Fruit fly (Drosophila melanogaster): Measurements from ENCODE around the gene CG43153.

CG43153 gene

DNA sequence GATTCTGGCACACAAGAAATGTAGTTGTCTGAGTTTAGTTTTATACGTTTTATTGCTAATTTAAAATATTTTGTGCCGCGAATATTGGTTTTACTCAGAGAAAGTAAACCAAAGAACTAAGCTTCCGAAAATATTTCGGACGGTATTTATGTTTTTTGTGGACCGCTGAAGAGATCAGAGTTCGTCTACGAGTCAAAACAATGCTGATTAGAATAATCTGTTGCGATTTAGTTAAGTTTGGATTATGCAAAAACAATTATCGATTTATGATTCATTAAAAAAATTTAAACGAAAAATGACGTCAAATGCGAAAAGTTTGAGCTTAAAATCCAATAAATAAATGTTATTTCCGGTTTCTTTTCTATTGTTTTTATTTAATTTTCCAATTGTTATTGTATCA is at the start of gene CG43153:
CG43153 (minus strand) TSS at position 101 of the 400 bp plus-strand sequence.
- TF ChIP-seq CG17801 (GFP tag; optimal IDR thresholded peaks at IDR 0.05; ENCODE audit: partially characterized antibody) = no peak

DNA sequence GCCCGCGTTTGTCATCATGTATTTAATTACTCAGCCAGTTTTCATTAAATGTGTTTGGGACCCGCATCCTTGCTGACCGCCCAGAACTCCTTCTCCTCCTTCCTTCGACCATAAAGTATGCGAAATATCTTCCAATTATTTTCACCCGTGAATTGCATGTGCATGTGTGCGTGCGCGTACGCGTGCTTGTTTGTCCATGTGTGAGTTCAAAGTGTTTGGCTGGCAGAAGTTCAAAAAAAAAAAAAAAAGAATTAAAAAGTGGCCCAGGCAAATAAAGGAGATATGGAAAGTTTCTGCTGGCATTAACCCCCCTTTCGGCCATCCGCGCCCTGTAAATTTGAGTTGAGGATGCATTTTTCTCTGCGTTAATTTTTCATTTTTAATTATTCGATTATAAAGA is 31.2 kb upstream of the CG43153 start:
- TF ChIP-seq CG17801 (GFP tag; optimal IDR thresholded peaks at IDR 0.05; ENCODE audit: partially characterized antibody) = no peak

DNA sequence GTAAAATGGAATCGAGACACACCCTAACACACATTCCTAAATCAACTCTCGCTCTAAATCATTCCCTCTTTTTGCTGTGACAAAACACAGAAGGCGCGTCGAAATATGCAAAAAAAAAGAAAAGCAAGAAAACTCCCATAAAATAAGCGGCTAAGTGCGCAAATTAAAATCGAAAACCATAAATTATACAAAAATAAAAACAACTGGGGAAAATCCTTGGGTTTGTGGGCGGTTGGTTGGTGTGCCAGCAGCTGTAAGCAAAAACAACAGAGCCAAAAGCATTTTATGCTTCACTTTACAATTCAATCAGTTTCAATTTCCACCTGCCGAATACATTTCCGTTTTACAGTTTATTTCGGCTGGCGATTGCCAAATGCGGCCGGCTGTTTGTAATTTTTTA is 13.3 kb upstream of the CG43153 start, which contains the start of gene CG43438:
CG43438 (plus strand) TSS at position 301 of the 400 bp plus-strand sequence.
- no peak for TF ChIP-seq CG17801 (GFP tag; optimal IDR thresholded peaks at IDR 0.05; ENCODE audit: partially characterized antibody)

DNA sequence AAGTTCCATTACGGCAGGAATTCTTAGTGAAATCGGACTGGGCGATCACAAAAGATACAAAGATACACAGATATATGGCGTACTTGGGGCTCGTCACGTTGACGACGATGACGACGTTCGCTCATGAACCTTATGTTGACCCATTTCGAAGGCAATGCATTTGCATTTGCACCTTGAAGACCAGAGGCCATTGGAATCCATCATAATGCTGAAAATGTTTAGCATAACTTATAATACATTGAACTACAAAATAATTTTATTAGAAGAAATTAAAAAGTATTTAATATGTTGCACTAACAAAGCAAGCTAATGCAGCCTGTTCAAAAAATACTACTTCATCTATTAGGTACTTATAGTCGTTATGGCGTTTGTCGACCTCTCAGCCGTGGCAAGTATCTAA is 8.9 kb upstream of the CG43153 start, which contains the start of gene CG34162:
CG34162 (plus strand) TSS at position 301 of the 400 bp plus-strand sequence.
- no peak for TF ChIP-seq CG17801 (GFP tag; optimal IDR thresholded peaks at IDR 0.05; ENCODE audit: partially characterized antibody)

DNA sequence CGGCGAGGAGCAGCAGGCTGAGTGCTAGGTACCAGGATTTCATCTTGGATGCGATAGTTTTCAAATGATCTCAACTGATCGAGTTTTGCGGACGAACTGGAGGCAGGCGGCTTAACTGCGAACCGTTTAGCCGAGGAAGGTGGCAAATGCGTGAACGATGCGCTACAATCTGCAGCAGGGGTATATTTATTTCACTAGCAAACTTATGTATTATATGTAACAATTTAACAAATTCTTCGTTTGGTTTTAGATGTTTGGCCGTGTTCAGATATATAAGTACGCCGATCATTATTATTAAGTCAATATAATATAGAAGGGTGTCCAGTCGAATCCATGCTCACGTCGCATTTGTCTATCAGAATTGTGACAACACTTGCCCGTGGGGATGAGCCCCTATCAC is 8.4 kb upstream of the CG43153 start, which contains the start of gene CG31706:
CG31706 (minus strand) TSS at position 101 of the 400 bp plus-strand sequence.
- TF ChIP-seq CG17801 (GFP tag; optimal IDR thresholded peaks at IDR 0.05; ENCODE audit: partially characterized antibody) = no peak

DNA sequence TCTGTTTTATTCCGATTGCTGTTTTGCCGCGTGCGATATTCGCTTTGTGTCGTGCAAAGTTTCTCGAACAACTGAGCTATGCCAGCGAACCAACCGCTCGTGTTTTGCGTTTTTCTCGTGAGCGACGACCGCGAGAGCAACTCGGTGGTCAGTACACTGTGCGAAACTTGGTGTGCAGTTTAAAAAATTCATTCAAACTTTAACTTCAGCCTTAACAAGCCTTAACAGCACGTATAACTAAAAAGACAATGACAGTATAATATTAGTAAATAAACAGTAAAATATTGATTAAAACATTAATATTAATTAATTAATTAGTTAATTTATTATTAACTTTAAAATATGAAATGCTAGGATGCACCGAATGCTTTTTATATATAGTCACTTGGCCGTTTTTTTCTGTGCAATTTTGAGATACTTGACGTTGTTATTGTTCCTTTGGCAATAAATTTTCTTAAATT is 5.6 kb upstream of the CG43153 start, which contains the start of gene CG31705:
CG31705 (minus strand) TSS at position 77 of the 461 bp plus-strand sequence.
- TF ChIP-seq CG17801 (GFP tag; optimal IDR thresholded peaks at IDR 0.05; ENCODE audit: partially characterized antibody) = peak; percentile 73

DNA sequence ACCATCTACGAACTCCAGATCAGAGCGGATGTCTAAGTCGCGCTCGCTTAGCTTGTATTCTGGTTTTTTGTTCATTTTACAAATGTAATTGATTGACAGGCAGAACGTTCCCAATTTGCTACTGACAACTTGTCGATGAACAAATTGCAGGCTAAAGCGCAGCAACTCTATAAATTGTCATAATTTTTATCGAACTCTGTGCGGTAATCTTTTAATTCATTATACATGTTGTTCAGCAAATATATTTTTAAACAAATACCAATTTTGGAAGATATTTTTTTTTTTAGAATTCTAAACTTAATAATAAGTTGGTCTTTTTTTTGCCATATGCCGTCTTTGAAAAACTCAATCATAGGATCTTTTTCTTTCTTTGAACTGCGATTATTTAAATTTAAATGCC is 1.4 kb downstream of the CG43153 start, which contains the start of gene CG14930:
CG14930 (minus strand) TSS at position 101 of the 400 bp plus-strand sequence.
- TF ChIP-seq CG17801 (GFP tag; optimal IDR thresholded peaks at IDR 0.05; ENCODE audit: partially characterized antibody) = no peak

DNA sequence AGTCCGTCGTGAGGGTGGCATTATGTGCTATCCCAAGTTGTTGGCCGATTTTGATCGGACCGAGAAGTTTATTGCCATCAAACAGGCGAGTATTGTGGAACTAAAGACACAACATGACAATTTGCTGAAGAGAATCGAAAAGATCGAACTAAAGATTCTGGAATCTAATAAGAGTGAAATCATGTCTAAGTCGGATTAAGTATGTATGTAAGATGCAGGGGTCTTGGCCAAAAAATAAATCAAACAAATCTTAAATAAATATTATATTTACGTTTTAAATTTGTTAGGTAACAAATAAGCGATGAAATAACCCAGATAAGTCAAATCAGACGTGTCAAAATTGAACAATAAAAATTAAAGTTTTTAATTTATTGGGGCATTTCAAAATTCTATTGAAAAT is 3.0 kb downstream of the CG43153 start, which contains the start of gene CG14929:
CG14929 (plus strand) TSS at position 301 of the 400 bp plus-strand sequence.
- no peak for TF ChIP-seq CG17801 (GFP tag; optimal IDR thresholded peaks at IDR 0.05; ENCODE audit: partially characterized antibody)

DNA sequence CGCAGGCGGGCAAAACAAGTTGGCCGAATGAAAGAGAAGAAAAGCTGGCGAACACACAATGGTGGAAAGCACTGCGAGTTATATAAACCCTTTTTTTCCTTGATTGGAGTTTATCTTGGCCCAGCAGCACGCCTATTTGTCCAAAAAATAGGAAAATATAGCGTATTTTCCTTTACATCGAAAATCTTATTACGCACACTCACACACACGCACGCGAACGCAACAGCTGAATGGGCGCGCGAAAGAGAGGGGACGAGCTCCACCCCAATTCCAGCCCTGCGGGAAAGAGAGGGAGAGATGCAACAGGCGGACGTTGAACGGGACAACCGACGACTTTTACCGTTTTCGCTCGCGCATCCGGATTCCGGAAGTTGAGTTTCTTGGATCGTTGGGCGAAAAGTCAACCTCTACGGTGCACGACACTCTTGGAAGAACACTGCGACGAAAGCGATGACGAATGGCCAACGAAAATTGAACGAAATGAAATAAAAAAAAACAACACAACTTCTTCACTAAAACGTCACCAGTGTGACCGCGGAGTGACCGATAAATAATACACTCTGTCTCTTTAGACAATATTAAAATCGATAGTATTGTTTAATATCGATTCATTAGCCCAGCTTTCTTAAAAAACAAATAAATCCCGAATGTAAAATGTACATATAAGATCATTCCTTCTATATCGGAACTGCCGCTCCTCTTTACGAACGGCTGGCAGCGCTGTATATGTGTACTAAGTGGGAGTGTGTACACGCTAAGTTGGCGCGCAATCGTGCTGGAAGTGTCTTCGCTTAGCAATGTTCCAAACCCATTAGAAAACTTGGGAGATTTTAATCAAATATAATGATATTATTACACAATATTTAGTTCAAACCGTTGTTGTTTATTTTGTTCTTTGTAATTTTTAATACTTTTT is 5.8 kb downstream of the CG43153 start, which contains the start of the genes Dlg5 and CG4970:
Dlg5 (minus strand) TSS at position 556 of the 916 bp plus-strand sequence.
CG4970 (plus strand) TSS at position 866 of the 916 bp plus-strand sequence.
- no peak for TF ChIP-seq CG17801 (GFP tag; optimal IDR thresholded peaks at IDR 0.05; ENCODE audit: partially characterized antibody)

DNA sequence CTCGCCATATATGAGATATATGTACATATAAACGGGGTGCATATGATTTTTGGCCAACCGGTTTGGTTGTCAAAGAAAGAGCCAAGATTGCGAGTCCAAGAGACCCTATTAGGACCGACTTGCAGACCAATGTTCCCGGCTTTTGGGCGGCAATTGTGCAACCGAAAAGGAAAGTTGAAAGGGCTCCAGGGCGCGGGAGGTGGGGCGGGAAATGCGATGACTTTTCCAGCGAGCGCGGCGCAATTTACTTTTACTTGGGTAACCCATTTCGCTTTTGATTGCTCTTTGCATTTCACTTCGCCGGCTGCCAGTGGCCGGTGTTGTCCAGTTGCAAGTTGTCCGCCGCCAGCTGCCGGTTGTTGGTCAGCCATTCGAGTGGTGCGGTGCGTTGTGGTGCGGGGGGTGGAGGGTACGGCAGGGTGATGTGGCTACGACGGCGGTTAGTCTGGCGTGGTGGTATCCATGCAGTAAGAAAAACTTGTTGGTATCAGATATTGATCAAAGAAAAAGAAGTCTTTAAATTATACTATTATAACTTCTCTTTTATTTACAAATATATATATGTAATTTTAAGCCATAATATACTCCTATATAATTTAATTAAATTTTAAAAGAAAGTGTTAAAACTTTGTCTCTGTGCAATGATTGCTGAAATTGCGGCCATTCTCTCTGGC is 17.5 kb downstream of the CG43153 start:
- TF ChIP-seq CG17801 (GFP tag; optimal IDR thresholded peaks at IDR 0.05; ENCODE audit: partially characterized antibody) = no peak

DNA sequence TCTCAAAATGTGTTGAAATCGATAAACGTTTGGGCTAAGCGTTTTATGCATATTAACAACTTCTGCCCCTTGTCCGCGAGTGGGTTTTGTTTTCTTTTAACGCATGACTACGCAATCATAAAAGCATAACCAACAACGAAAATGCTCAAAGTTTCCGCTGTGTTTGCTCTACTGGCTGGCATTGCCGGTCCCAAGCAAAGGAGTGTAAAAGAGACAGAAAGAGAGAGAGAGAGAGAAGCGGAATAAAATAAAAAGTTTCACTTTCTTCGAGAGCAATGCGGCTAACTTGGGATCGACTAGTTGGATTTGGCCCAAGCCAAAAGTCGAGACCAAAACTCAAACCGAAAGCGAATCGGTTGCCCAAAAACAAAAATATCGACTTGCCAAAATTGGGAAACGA is 19.9 kb downstream of the CG43153 start:
- TF ChIP-seq CG17801 (GFP tag; optimal IDR thresholded peaks at IDR 0.05; ENCODE audit: partially characterized antibody) = no peak

DNA sequence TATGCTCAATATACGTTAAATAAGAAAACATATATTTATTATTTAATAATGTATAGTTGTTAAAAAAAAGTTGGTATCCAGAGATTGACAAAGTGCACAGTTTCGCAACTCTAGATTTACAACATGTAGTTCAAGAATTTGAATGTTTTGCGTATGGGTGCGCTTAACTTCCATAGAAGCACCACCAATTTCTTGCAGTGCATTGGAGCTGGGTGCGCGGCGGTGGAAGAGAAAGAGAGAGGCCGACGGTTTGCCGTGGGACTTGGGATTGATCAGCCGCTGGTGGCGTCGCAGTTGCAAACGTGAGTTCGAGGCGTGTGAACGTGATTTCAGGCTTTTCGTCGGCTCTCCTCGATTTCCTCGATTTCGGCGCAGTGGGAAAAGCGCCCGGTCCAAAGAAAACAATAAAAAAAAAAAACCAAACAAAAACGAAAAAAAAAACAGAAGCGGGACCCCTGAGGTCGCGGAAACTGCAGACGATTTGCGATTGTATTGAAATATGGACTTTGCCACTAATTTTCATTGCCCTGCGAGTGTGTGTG is 21.1 kb downstream of the CG43153 start, which contains the start of gene spz4:
spz4 (plus strand) TSS at position 289 of the 542 bp plus-strand sequence.
- no peak for TF ChIP-seq CG17801 (GFP tag; optimal IDR thresholded peaks at IDR 0.05; ENCODE audit: partially characterized antibody)

DNA sequence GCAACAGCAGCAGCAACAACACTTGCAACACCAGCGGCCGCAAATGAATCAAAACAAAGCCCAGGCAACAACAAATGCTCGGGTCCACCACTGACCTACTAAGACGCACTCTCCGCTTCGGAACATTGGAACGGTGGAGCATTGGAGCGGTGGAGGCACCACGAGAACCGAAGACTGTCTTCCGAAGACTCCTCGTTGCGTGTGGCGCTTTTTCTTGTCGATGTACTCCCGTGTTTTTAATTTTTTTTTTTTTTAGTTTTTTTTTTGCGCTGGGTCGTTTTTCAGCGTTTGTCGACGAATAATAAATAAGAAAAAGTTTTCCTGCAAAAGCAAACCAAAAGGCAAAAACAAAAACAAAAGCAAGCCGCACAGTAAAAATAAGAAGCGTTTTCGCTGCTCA is 21.9 kb downstream of the CG43153 start:
- TF ChIP-seq CG17801 (GFP tag; optimal IDR thresholded peaks at IDR 0.05; ENCODE audit: partially characterized antibody) = no peak

DNA sequence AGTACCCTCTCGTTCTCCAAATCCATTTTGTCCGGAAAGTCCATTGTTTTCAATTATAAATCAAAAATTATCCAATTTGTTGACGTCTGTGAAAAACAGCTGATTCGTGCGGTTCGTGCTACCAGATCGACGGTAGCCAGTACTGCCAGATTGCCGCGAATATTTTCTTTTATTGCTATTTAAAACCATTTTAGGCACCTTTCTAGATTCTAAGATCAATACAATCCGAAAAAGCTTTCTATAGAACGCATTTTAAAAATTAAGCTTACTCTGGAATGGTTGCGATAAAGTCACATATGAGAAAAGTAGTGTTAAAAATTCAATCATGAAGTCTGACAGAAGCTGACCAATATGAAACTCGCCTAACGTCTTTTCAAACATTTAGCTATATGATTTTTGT is 23.7 kb downstream of the CG43153 start, which contains the start of gene Cog8:
Cog8 (minus strand) TSS at position 110 of the 400 bp plus-strand sequence.
- no peak for TF ChIP-seq CG17801 (GFP tag; optimal IDR thresholded peaks at IDR 0.05; ENCODE audit: partially characterized antibody)

DNA sequence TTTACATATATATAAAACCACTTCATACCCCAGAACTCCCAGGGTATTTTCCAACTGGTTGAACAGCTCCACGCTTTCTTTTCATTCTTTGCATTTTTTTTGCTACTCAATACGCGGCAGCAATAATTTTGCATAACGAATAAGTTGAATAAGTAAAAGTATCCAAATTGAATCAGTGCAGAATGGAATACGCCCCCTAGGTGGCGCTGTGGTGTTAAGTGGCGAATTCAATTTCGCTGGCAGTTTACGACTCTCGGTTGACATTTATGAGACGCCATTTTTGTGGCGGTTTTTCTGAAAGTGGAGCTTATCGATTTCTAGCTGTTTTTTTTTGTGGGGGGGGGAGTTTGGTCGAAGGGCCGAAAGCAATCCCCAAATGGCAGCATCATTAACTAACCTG is 28.6 kb downstream of the CG43153 start:
- TF ChIP-seq CG17801 (GFP tag; optimal IDR thresholded peaks at IDR 0.05; ENCODE audit: partially characterized antibody) = no peak

All from ovary, adult (tissue).